Worm (Caenorhabditis elegans) whole organism, L3 larva: ENCODE measurements around the gene srx-65.
A peak's percentile ranks its signal among the peaks of the same experiment; 100 is the strongest.

Experiments used
- ceh-28 ChIP-seq: fragments of 150-350 bp; optimal IDR thresholded peaks from 2 replicates; lab custom pipeline; 2014; ENCODE audit warnings: missing biosample characterization, missing genetic modification reagents, missing genetic modification characterization
- ceh-9 ChIP-seq: sonication (generic microtip); optimal IDR thresholded peaks from 2 replicates; lab custom pipeline; 2018; ENCODE audit warnings: missing biosample characterization, missing genetic modification characterization
- daf-12 ChIP-seq: fragments of 150-350 bp; optimal IDR thresholded peaks from 2 replicates; lab custom pipeline; 2014; ENCODE audit warnings: missing biosample characterization, missing genetic modification reagents, missing genetic modification characterization
- egl-27 ChIP-seq: sonication (generic microtip); optimal IDR thresholded peaks from 4 replicates; lab custom pipeline; 2017; ENCODE audit warnings: missing biosample characterization, missing genetic modification reagents, missing genetic modification characterization
- egl-5 ChIP-seq: fragments of 150-350 bp; optimal IDR thresholded peaks from 2 replicates; lab custom pipeline; 2017; ENCODE audit warnings: missing biosample characterization, missing genetic modification reagents, missing genetic modification characterization, inconsistent platforms
- elt-1 ChIP-seq: fragments of 150-350 bp; optimal IDR thresholded peaks from 2 replicates; lab custom pipeline; 2014; ENCODE audit warnings: missing biosample characterization, missing genetic modification characterization
- elt-2 ChIP-seq: sonication (generic microtip); optimal IDR thresholded peaks from 2 replicates; lab custom pipeline; 2016; ENCODE audit warnings: missing genetic modification reagents, mild to moderate bottlenecking, missing genetic modification characterization, missing compliant biosample characterization
- elt-3 ChIP-seq, 3 experiments: fragments of 150-350 bp in 1 of 3; sonication (generic microtip) in 2 of 3; optimal IDR thresholded peaks; 2 replicates in 2 of 3; 4 replicates in 1 of 3; lab custom pipeline; 2014 to 2017; ENCODE audit warnings: missing biosample characterization in 3 of 3, missing genetic modification characterization in 3 of 3
- hmg-11 ChIP-seq: sonication (generic microtip); optimal IDR thresholded peaks from 2 replicates; lab custom pipeline; 2016; ENCODE audit warnings: missing genetic modification characterization, missing compliant biosample characterization
- jun-1 ChIP-seq: fragments of 150-350 bp; optimal IDR thresholded peaks from 2 replicates; lab custom pipeline; 2014; ENCODE audit warnings: missing biosample characterization, missing genetic modification reagents, missing genetic modification characterization
- lin-15B ChIP-seq: fragments of 150-350 bp; optimal IDR thresholded peaks from 2 replicates; lab custom pipeline; 2014; ENCODE audit warnings: missing biosample characterization, missing genetic modification characterization
- lin-39 ChIP-seq: fragments of 150-350 bp; optimal IDR thresholded peaks from 2 replicates; lab custom pipeline; 2018; ENCODE audit warnings: missing biosample characterization, missing genetic modification reagents, missing genetic modification characterization
- lsy-12 ChIP-seq: sonication (generic microtip); optimal IDR thresholded peaks from 2 replicates; lab custom pipeline; 2016; ENCODE audit warnings: mild to moderate bottlenecking, missing genetic modification characterization, missing compliant biosample characterization
- mdl-1 ChIP-seq: fragments of 150-350 bp; optimal IDR thresholded peaks from 2 replicates; lab custom pipeline; 2014; ENCODE audit warnings: missing biosample characterization, missing genetic modification characterization
- mml-1 ChIP-seq: fragments of 150-350 bp; sonication (generic microtip); optimal IDR thresholded peaks from 3 replicates; lab custom pipeline; 2014; ENCODE audit warnings: missing biosample characterization, missing genetic modification characterization
- nfya-1 ChIP-seq: sonication (generic microtip); optimal IDR thresholded peaks from 2 replicates; lab custom pipeline; 2017; ENCODE audit warnings: missing genetic modification characterization, mild to moderate bottlenecking, missing compliant biosample characterization, antibody characterized with exemption, moderate library complexity; ENCODE audit not compliant: insufficient read depth
- nhr-11 ChIP-seq: fragments of 150-350 bp; optimal IDR thresholded peaks from 2 replicates; lab custom pipeline; 2014; ENCODE audit warnings: missing biosample characterization, missing genetic modification characterization
- nhr-12 ChIP-seq: fragments of 150-350 bp; optimal IDR thresholded peaks from 2 replicates; lab custom pipeline; 2014; ENCODE audit warnings: missing biosample characterization, missing genetic modification characterization
- nhr-237 ChIP-seq: fragments of 150-350 bp; optimal IDR thresholded peaks from 2 replicates; lab custom pipeline; 2014; ENCODE audit warnings: missing biosample characterization, missing genetic modification characterization
- nhr-28 ChIP-seq: fragments of 150-350 bp; optimal IDR thresholded peaks from 2 replicates; lab custom pipeline; 2014; ENCODE audit warnings: missing biosample characterization, missing genetic modification characterization
- nhr-43 ChIP-seq: sonication (generic microtip); optimal IDR thresholded peaks from 2 replicates; lab custom pipeline; 2016; ENCODE audit warnings: mild to moderate bottlenecking, missing genetic modification characterization, missing compliant biosample characterization; ENCODE audit not compliant: poor library complexity, severe bottlenecking
- nhr-76 ChIP-seq: fragments of 150-350 bp; sonication (generic microtip); optimal IDR thresholded peaks from 5 replicates; lab custom pipeline; 2014; ENCODE audit warnings: missing biosample characterization, missing genetic modification characterization
- pha-4 ChIP-seq: fragments of 150-350 bp; optimal IDR thresholded peaks from 2 replicates; lab custom pipeline; 2014; ENCODE audit warnings: missing biosample characterization, missing genetic modification reagents, missing genetic modification characterization
- pqm-1 ChIP-seq: fragments of 150-350 bp; optimal IDR thresholded peaks from 2 replicates; lab custom pipeline; 2017; ENCODE audit warnings: missing biosample characterization, missing genetic modification characterization, inconsistent platforms
- sea-2 ChIP-seq: fragments of 150-350 bp; sonication (generic microtip); optimal IDR thresholded peaks from 4 replicates; lab custom pipeline; 2014; ENCODE audit warnings: missing biosample characterization, missing genetic modification reagents, missing genetic modification characterization
- skn-1 ChIP-seq: fragments of 150-350 bp; optimal IDR thresholded peaks from 2 replicates; lab custom pipeline; 2014; ENCODE audit warnings: missing biosample characterization, missing genetic modification characterization
- snpc-4 ChIP-seq: fragments of 150-350 bp; optimal IDR thresholded peaks from 2 replicates; lab custom pipeline; 2014; ENCODE audit warnings: missing biosample characterization, missing genetic modification characterization
- tbx-2 ChIP-seq: sonication (generic microtip); optimal IDR thresholded peaks from 2 replicates; lab custom pipeline; 2016; ENCODE audit warnings: mild to moderate bottlenecking, missing genetic modification characterization, missing compliant biosample characterization
- zag-1 ChIP-seq: fragments of 150-350 bp; optimal IDR thresholded peaks from 2 replicates; lab custom pipeline; 2014; ENCODE audit warnings: missing biosample characterization, missing genetic modification characterization
- ztf-11 ChIP-seq: fragments of 150-350 bp; optimal IDR thresholded peaks from 2 replicates; lab custom pipeline; 2014; ENCODE audit warnings: missing biosample characterization, missing genetic modification characterization
- ztf-4 ChIP-seq: fragments of 150-350 bp; optimal IDR thresholded peaks from 2 replicates; lab custom pipeline; 2014; ENCODE audit warnings: missing biosample characterization, missing genetic modification characterization

The srx-65 gene

DNA sequence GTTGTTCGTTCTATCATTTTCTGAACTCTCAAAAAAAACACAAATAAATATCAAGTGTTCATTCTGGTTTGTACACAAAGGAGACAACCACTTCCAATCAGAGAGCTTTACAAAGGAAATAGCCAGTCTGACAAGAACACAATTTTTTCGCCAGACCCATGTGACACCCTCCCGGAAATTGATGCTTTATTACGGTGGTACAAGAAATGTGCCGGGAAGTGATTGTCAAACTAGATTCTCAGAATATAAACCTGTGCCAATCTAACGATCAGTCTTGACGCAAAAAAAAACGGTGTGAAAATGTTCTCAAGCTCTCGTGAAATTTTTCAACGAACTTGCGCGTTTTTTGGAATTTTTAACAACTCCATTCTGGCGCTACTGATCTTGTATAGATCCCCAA is 32.0 kb downstream of the srx-65 start, which contains the start of gene str-247:
Gene str-247 (plus strand): TSS at position 301 of the 400 bp plus-strand sequence.
- TF ChIP-seq nhr-237 (tag; lab: Kevin White, UChicago) (no peak), elt-3 (tag; optimal IDR thresholded peaks at IDR 0.05; lab: Kevin White, UChicago) (no peak), elt-1 (no peak), lsy-12 (tag; lab: Kevin White, UChicago) (no peak), egl-5 (tag; lab: Kevin White, UChicago) (no peak), lin-15B (tag; lab: Kevin White, UChicago) (no peak), jun-1 (no peak), pqm-1 (no peak), mdl-1 (no peak), egl-27 (tag; lab: Kevin White, UChicago) (no peak), elt-2 (no peak), nhr-11 (tag; lab: Kevin White, UChicago) (no peak), nhr-12 (tag; lab: Kevin White, UChicago) (no peak), skn-1 (no peak), pha-4 (tag; lab: Kevin White, UChicago) (no peak), daf-12 (tag; lab: Kevin White, UChicago) (no peak), zag-1 (tag; lab: Kevin White, UChicago) (no peak)

DNA sequence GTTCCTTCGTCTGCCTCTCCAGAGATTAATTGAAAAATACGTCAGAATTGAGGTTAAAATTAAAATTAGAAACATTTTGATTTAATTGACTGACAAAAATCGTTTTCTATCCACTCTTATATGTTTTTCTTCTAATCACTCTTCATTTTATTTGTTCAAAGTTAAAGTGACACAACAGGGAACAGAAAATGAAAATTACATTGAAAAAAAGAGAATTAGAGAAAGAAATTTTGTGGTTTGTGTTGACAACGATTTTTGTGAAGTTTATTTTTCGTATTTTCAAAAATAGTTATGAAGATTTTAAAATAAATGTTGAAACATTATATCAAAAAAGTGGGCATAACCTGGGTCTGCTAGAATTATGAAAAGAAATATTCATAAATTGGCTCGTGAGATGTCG is 35.9 kb downstream of the srx-65 start, which contains the start of gene cyp-34A5:
Gene cyp-34A5 (minus strand): TSS at position 101 of the 400 bp plus-strand sequence.
- no peak for TF ChIP-seq sea-2 (GFP tag; lab: Kevin White, UChicago)
- TF ChIP-seq snpc-4 (tag; lab: Kevin White, UChicago) = no peak
- TF ChIP-seq ztf-4 (tag; lab: Kevin White, UChicago) = no peak
- no peak for TF ChIP-seq daf-12 (tag; lab: Kevin White, UChicago)
- no peak for TF ChIP-seq jun-1
- TF ChIP-seq nhr-76 (tag; lab: Kevin White, UChicago) = no peak
- TF ChIP-seq zag-1 (tag; lab: Kevin White, UChicago) = no peak
- no peak for TF ChIP-seq lin-39 (tag; lab: Kevin White, UChicago)
- TF ChIP-seq nhr-28 = no peak
- no peak for TF ChIP-seq ceh-28
- TF ChIP-seq mml-1 (tag; lab: Kevin White, UChicago) = no peak
- TF ChIP-seq elt-3 (tag; optimal IDR thresholded peaks at IDR 0.05; lab: Kevin White, UChicago) = no peak
- no peak for TF ChIP-seq lsy-12 (tag; lab: Kevin White, UChicago)

DNA sequence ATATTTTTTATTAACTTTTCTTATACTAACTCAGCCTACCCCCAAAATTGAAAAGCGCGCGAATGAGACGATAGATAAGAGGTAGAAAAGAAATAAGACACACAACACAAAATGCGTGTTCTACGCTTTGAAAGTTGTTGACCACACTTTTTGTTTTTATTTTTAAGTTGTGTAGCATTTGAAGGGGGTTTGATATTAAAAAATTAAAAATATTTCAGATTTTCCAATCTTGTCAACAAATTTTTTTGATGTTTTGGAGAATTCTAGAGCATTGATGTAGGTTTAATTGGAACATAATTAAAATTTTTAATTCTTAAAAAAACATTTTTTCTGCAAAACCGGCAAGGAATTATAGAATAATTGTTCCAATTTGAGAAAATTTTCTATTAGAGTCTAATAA is 39.5 kb downstream of the srx-65 start, which contains the start of gene cyp-34A6:
Gene cyp-34A6 (minus strand): TSS at position 101 of the 400 bp plus-strand sequence.
- TF ChIP-seq lsy-12 (tag; lab: Kevin White, UChicago) = no peak
- TF ChIP-seq ztf-11 (tag; lab: Kevin White, UChicago) = no peak
- TF ChIP-seq elt-1 = no peak
- TF ChIP-seq snpc-4 (tag; lab: Kevin White, UChicago) = no peak
- TF ChIP-seq ztf-4 (tag; lab: Kevin White, UChicago) = no peak
- TF ChIP-seq pha-4 (tag; lab: Kevin White, UChicago) = peak; percentile 17

DNA sequence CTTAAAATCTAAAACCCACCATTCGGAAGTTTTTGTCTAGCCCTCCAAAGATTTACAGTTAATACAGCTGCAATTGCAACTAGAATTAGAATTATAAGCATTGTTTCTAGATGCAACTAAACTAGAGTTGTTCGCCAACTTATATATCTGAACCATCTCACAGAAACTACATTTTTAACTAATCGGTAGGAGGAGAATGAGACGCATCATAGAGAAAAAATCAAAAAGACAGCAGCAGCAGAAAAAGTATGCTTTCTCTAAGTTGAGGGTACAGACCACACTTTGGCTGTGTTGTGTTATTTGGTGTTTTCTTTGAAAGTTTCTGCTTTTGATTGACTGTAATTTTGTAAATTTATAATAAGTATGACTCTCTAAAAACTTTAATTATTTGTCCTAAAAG is 42.0 kb downstream of the srx-65 start, which contains the start of gene cyp-34A7:
Gene cyp-34A7 (minus strand): TSS at position 101 of the 400 bp plus-strand sequence.
- TF ChIP-seq jun-1 = no peak
- TF ChIP-seq lsy-12 (tag; lab: Kevin White, UChicago) = no peak
- TF ChIP-seq tbx-2 (tag; lab: Kevin White, UChicago) = no peak
- TF ChIP-seq ceh-9 (tag; lab: Kevin White, UChicago) = no peak
- TF ChIP-seq, all 47 proteins: peak for 0

DNA sequence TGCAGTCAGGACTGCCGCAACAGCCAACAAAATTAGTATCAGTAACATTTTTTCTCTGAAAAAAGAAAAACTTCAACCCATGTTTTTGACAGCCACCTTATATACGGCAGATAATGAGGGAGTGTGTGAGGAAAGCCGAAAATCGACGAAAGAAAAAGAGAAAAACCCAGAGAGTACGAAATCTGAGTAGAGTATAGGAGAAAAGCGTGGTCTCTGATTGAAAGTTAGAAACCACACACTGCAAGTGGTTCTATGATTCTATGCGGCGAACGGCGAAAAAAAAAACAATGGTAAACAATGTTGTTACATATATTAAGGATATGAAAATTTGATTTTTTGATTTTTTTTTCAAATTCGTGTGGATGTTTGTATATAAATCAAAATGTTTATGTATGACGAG is 46.0 kb downstream of the srx-65 start, which contains the start of gene cyp-34A8:
Gene cyp-34A8 (minus strand): TSS at position 62 of the 400 bp plus-strand sequence.
- TF ChIP-seq nfya-1 (tag; lab: Kevin White, UChicago) (peak; percentile 1), lsy-12 (tag; lab: Kevin White, UChicago) (no peak), nhr-43 (tag; lab: Kevin White, UChicago) (peak; percentile 9)
- TF ChIP-seq, all 47 proteins: peak for 2

DNA sequence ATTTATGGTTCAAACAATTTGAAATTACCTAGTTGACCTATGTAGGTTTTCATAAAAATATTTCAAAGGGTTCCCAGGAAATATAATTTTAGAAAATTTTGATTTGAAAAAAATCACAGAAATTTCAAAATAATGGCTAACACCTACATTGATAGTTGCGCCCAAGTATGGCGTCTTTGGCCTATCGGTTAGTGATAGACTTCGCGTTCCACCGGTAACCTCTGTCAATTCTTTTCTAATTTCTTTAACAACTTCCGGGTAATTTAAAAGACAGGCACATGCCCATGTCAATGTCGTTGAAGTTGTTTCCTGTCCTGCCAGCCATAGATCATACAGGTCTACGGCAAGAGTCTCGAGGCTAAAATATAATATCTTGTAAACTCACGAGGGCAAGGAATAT is 47.2 kb downstream of the srx-65 start:
- no peak for TF ChIP-seq ceh-28
- TF ChIP-seq hmg-11 (tag; lab: Kevin White, UChicago) = no peak
- no peak for TF ChIP-seq lsy-12 (tag; lab: Kevin White, UChicago)
